Fruit fly (Drosophila melanogaster): ENCODE results near the gene CG34313.

DNA sequence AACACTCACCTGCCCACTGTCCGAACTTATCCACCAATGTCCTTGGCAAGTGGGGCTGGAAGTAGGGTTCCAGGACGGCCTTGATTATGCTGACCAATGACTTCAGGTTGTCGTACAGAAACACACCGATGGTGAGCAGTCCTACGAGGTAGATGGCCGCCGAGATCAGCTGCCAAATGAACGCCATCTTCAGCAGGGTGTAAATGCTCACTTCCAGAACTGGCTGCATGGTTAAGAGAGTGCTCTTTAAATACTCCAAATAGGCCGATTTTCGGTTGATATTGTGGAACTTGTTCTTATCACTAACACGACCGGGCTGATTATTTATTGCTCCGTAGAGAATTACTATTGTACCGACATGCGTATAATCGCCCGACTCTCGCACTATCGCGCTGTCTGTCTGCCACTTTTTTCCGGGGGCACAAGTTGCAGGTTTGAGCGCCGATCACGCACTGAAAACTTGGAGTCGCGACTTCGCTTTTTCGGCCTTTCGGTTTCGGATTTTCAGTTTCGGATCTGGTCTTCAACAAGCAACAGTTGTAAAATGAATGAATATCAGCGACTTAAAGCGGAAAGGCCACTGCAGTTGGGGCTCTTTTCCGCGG lies 32.5 kb upstream of the CG34313 start:
- no peak for TF ChIP-seq N (GFP tag; optimal IDR thresholded peaks at IDR 0.05)
- TF ChIP-seq ey (GFP tag; optimal IDR thresholded peaks at IDR 0.05), result no peak
- TF ChIP-seq Myc (optimal IDR thresholded peaks at IDR 0.05), result no peak
- TF ChIP-seq usp (GFP tag; optimal IDR thresholded peaks at IDR 0.05), result no peak
- no peak for TF ChIP-seq pan (optimal IDR thresholded peaks at IDR 0.05)
- no peak for TF ChIP-seq lola (GFP tag; optimal IDR thresholded peaks at IDR 0.05)
- no peak for TF ChIP-seq h (GFP tag; optimal IDR thresholded peaks at IDR 0.05)
- TF ChIP-seq CrebA (GFP tag; optimal IDR thresholded peaks at IDR 0.05; ENCODE audit: borderline replicate concordance), result no peak
- TF ChIP-seq brk (GFP tag; optimal IDR thresholded peaks at IDR 0.05), result no peak
- no peak for TF ChIP-seq dsf (GFP tag; optimal IDR thresholded peaks at IDR 0.05; ENCODE audit: borderline replicate concordance)
- no peak for TF ChIP-seq dl (GFP tag; optimal IDR thresholded peaks at IDR 0.05; ENCODE audit: insufficient read depth in 1 of 2, partially characterized antibody in 2 of 2)

All from whole organism, wandering third instar larva.